Worm (Caenorhabditis elegans): ENCODE results near the gene oac-15.

DNA sequence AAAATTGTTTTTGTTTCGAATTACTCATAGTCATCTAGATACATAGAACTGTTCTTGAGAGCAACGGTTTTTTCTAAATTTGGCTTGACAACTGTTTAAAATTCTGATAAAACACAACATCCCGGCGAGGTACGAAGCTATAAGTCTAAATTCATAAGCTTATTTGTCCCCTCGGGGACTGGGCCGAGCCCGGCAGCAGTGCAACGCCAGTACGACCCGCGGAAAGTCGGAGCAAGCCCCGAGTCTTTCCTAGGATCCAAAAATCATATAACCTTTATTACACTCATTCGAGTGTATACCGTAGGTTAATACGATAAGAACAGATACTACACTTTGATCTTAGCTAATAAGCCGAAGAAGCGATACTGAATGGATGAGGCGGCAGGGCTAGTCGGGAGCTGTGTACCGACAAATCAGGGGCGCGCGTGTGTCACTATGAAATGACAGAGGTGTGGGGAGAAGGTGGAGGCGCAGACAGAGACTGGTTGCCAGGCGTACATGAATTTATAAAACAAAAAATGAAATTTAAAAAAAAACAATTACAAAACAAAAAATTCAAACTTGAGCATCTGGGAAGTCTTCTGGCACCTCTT, 15.9 kb upstream of the oac-15 start:
- TF ChIP-seq nhr-237 (tag; optimal IDR thresholded peaks at IDR 0.05) (no peak), ceh-82 (tag; optimal IDR thresholded peaks at IDR 0.05) (no peak), nfya-1 (tag; optimal IDR thresholded peaks at IDR 0.05; ENCODE audit: insufficient read depth) (no peak)

All from whole organism, L3 larva.